Worm (Caenorhabditis elegans) whole organism, late embryonic: ENCODE results near the gene sdz-31.

Source experiments
- C38D4.7 ChIP-seq: fragments of 200-800 bp; sonication (Bioruptor generic); optimal IDR thresholded peaks from 2 replicates; lab custom pipeline; 2018; ENCODE audit warnings: mild to moderate bottlenecking, missing genetic modification characterization, moderate library complexity, missing compliant biosample characterization
- K02D7.2 ChIP-seq: sonication (generic microtip); optimal IDR thresholded peaks from 2 replicates; lab custom pipeline; 2017; ENCODE audit warnings: mild to moderate bottlenecking, missing genetic modification characterization, missing compliant biosample characterization
- K09A11.1 ChIP-seq: sonication (generic microtip); optimal IDR thresholded peaks from 2 replicates; lab custom pipeline; 2017; ENCODE audit warnings: antibody characterized with exemption, mild to moderate bottlenecking, missing genetic modification characterization, missing compliant biosample characterization; ENCODE audit not compliant: insufficient read depth
- Y22D7AL.16 ChIP-seq: sonication (generic microtip); optimal IDR thresholded peaks from 2 replicates; lab custom pipeline; 2016; ENCODE audit warnings: missing genetic modification characterization, missing compliant biosample characterization
- ama-1 ChIP-seq: fragments of 150-350 bp; optimal IDR thresholded peaks from 2 replicates; lab custom pipeline; 2014
- ceh-18 ChIP-seq: sonication (generic microtip); optimal IDR thresholded peaks from 2 replicates; lab custom pipeline; 2016; ENCODE audit warnings: missing genetic modification characterization, missing compliant biosample characterization
- ceh-2 ChIP-seq: sonication (generic microtip); optimal IDR thresholded peaks from 2 replicates; lab custom pipeline; 2016; ENCODE audit warnings: missing genotype, missing genetic modification characterization, missing compliant biosample characterization
- ceh-24 ChIP-seq: sonication (generic microtip); optimal IDR thresholded peaks from 2 replicates; lab custom pipeline; 2016; ENCODE audit warnings: mild to moderate bottlenecking, missing genetic modification characterization, missing compliant biosample characterization
- ceh-31 ChIP-seq: sonication (generic microtip); optimal IDR thresholded peaks from 2 replicates; lab custom pipeline; 2016; ENCODE audit warnings: missing genetic modification characterization, missing compliant biosample characterization
- ceh-34 ChIP-seq: sonication (generic microtip); optimal IDR thresholded peaks from 2 replicates; lab custom pipeline; 2016; ENCODE audit warnings: mild to moderate bottlenecking, missing genetic modification characterization, missing compliant biosample characterization
- ceh-48 ChIP-seq: sonication (generic microtip); optimal IDR thresholded peaks from 2 replicates; lab custom pipeline; 2016; ENCODE audit warnings: missing genetic modification characterization, inconsistent platforms, missing compliant biosample characterization
- ceh-6 ChIP-seq: fragments of 200-800 bp; sonication (Bioruptor generic); optimal IDR thresholded peaks from 2 replicates; lab custom pipeline; 2018; ENCODE audit warnings: mild to moderate bottlenecking, missing genetic modification characterization, missing compliant biosample characterization
- ceh-9 ChIP-seq: sonication (generic microtip); optimal IDR thresholded peaks from 2 replicates; lab custom pipeline; 2016; ENCODE audit warnings: mild to moderate bottlenecking, missing genetic modification characterization, inconsistent platforms, missing compliant biosample characterization
- che-1 ChIP-seq: sonication (generic microtip); optimal IDR thresholded peaks from 2 replicates; lab custom pipeline; 2016; ENCODE audit warnings: mild to moderate bottlenecking, missing genetic modification characterization, missing compliant biosample characterization
- elt-2 ChIP-seq: sonication (generic microtip); optimal IDR thresholded peaks from 2 replicates; lab custom pipeline; 2016; ENCODE audit warnings: missing genetic modification reagents, missing genetic modification characterization, missing compliant biosample characterization
- elt-4 ChIP-seq: sonication (generic microtip); optimal IDR thresholded peaks from 2 replicates; lab custom pipeline; 2016; ENCODE audit warnings: missing genetic modification characterization, missing compliant biosample characterization
- ets-4 ChIP-seq: sonication (generic microtip); optimal IDR thresholded peaks from 2 replicates; lab custom pipeline; 2016; ENCODE audit warnings: missing genetic modification characterization, missing compliant biosample characterization
- fax-1 ChIP-seq: sonication (generic microtip); optimal IDR thresholded peaks from 2 replicates; lab custom pipeline; 2016; ENCODE audit warnings: missing genotype, missing genetic modification characterization, missing compliant biosample characterization
- fkh-10 ChIP-seq: fragments of 150-350 bp; optimal IDR thresholded peaks from 2 replicates; lab custom pipeline; 2014; ENCODE audit warnings: missing biosample characterization, missing genetic modification reagents, missing genetic modification characterization
- fkh-6 ChIP-seq: sonication (generic microtip); optimal IDR thresholded peaks from 2 replicates; lab custom pipeline; 2016; ENCODE audit warnings: missing genetic modification characterization, missing compliant biosample characterization
- hlh-30 ChIP-seq: sonication (generic microtip); optimal IDR thresholded peaks from 2 replicates; lab custom pipeline; 2017; ENCODE audit warnings: antibody characterized with exemption, missing genetic modification characterization, missing compliant biosample characterization; ENCODE audit not compliant: insufficient read depth
- hlh-8 ChIP-seq: sonication (generic microtip); optimal IDR thresholded peaks from 2 replicates; lab custom pipeline; 2016; ENCODE audit warnings: missing genotype, missing genetic modification characterization, missing compliant biosample characterization
- lim-6 ChIP-seq: sonication (generic microtip); optimal IDR thresholded peaks from 2 replicates; lab custom pipeline; 2016; ENCODE audit warnings: missing genetic modification characterization, missing compliant biosample characterization
- lin-11 ChIP-seq: fragments of 200-800 bp; sonication (Bioruptor generic); optimal IDR thresholded peaks from 2 replicates; lab custom pipeline; 2018; ENCODE audit warnings: mild to moderate bottlenecking, missing genetic modification characterization, missing compliant biosample characterization
- madf-2 ChIP-seq: sonication (generic microtip); optimal IDR thresholded peaks from 2 replicates; lab custom pipeline; 2017; ENCODE audit warnings: missing genetic modification characterization, missing compliant biosample characterization
- nhr-11 ChIP-seq: fragments of 150-350 bp; optimal IDR thresholded peaks from 2 replicates; lab custom pipeline; 2014; ENCODE audit warnings: missing biosample characterization, missing genetic modification characterization
- nhr-232 ChIP-seq: sonication (generic microtip); optimal IDR thresholded peaks from 2 replicates; lab custom pipeline; 2016; ENCODE audit warnings: missing genetic modification characterization, missing compliant biosample characterization
- odd-2 ChIP-seq: sonication (generic microtip); optimal IDR thresholded peaks from 2 replicates; lab custom pipeline; 2017; ENCODE audit warnings: antibody characterized with exemption, mild to moderate bottlenecking, missing genetic modification characterization, missing compliant biosample characterization
- pag-3 ChIP-seq: sonication (generic microtip); optimal IDR thresholded peaks from 2 replicates; lab custom pipeline; 2016; ENCODE audit warnings: missing compliant biosample characterization, missing genetic modification characterization, borderline replicate concordance
- pax-1 ChIP-seq: fragments of 150-350 bp; optimal IDR thresholded peaks from 2 replicates; lab custom pipeline; 2014; ENCODE audit warnings: missing biosample characterization, missing genetic modification characterization
- pha-4 ChIP-seq: fragments of 150-350 bp; optimal IDR thresholded peaks from 2 replicates; lab custom pipeline; 2018; ENCODE audit warnings: missing biosample characterization, missing genetic modification reagents, missing genetic modification characterization
- pqm-1 ChIP-seq: sonication (generic microtip); optimal IDR thresholded peaks from 2 replicates; lab custom pipeline; 2016; ENCODE audit warnings: missing genetic modification characterization, missing compliant biosample characterization
- pros-1 ChIP-seq: fragments of 150-350 bp; optimal IDR thresholded peaks from 2 replicates; lab custom pipeline; 2014; ENCODE audit warnings: missing biosample characterization, missing genetic modification reagents, missing genetic modification characterization
- ref-2 ChIP-seq: sonication (generic microtip); optimal IDR thresholded peaks from 2 replicates; lab custom pipeline; 2016; ENCODE audit warnings: missing genetic modification characterization, missing compliant biosample characterization
- rnt-1 ChIP-seq: sonication (generic microtip); optimal IDR thresholded peaks from 2 replicates; lab custom pipeline; 2016; ENCODE audit warnings: missing genetic modification characterization, missing compliant biosample characterization
- sdc-2 ChIP-seq: sonication (generic microtip); optimal IDR thresholded peaks from 2 replicates; lab custom pipeline; 2016; ENCODE audit warnings: missing genotype, missing genetic modification characterization, missing compliant biosample characterization
- sox-2 ChIP-seq: fragments of 200-800 bp; sonication (Bioruptor generic); IDR thresholded peaks from 2 replicates; pipeline ENCODE4 v1.3.6; 2022; ENCODE audit warnings: missing genetic modification reagents, missing genetic modification characterization, missing compliant biosample characterization
- tbx-2 ChIP-seq: sonication (generic microtip); optimal IDR thresholded peaks from 2 replicates; lab custom pipeline; 2016; ENCODE audit warnings: missing genetic modification characterization, missing compliant biosample characterization
- unc-3 ChIP-seq, 2 experiments: fragments of 200-800 bp in 1 of 2; sonication (Bioruptor generic) in 1 of 2; sonication (generic microtip) in 1 of 2; conservative IDR thresholded peaks in 1 of 2; optimal IDR thresholded peaks in 1 of 2; 2 replicates each; pipeline versions ENCODE4 v1.3.6 to Lab custom; 2016 to 2022; ENCODE audit warnings: missing compliant biosample characterization in 2 of 2, missing genetic modification characterization in 2 of 2, missing genetic modification reagents in 1 of 2
- unc-42 ChIP-seq: sonication (generic microtip); optimal IDR thresholded peaks from 2 replicates; lab custom pipeline; 2016; ENCODE audit warnings: missing genotype, missing genetic modification characterization, missing compliant biosample characterization
- unc-55 ChIP-seq: sonication (generic microtip); optimal IDR thresholded peaks from 2 replicates; lab custom pipeline; 2017; ENCODE audit warnings: missing biosample characterization, missing genetic modification reagents, missing genetic modification characterization
- unc-86 ChIP-seq: sonication (generic microtip); optimal IDR thresholded peaks from 2 replicates; lab custom pipeline; 2016; ENCODE audit warnings: missing genetic modification characterization, missing compliant biosample characterization

Gene sdz-31

ce11 chrV:9913863-9914262 lies 33.9 kb downstream of the sdz-31 start, which contains the start of gene fipr-10:
fipr-10 (plus strand) TSS chrV:9914163.
- no peak for TF ChIP-seq ceh-2 (tag; lab: Kevin White, UChicago)
- TF ChIP-seq nhr-11 (tag; lab: Kevin White, UChicago), result no peak
- TF ChIP-seq hlh-8, result no peak
- no peak for TF ChIP-seq che-1 (tag; lab: Kevin White, UChicago)

ce11 chrV:9915021-9915420 lies 35.1 kb downstream of the sdz-31 start, which contains the start of gene mec-9:
mec-9 (minus strand) TSS chrV:9915121.
- no peak for TF ChIP-seq pag-3 (tag; lab: Kevin White, UChicago)
- no peak for TF ChIP-seq pha-4
- no peak for TF ChIP-seq tbx-2 (tag; lab: Kevin White, UChicago)
- TF ChIP-seq hlh-30 (tag; lab: Kevin White, UChicago), result no peak
- no peak for TF ChIP-seq ceh-6

- TF ChIP-seq lim-6 (tag; lab: Kevin White, UChicago) (no peak), rnt-1 (tag; lab: Kevin White, UChicago) (no peak), ceh-24 (tag; lab: Kevin White, UChicago) (no peak), ceh-9 (no peak), ceh-31 (tag; lab: Kevin White, UChicago) (no peak), ref-2 (no peak)
These were observed 36.7 kb downstream of the sdz-31 start, which contains the start of gene C50H2.4 for ce11 chrV:9916665-9917064. C50H2.4 (plus strand) TSS chrV:9916965.

ce11 chrV:9918410-9918809 lies 38.4 kb downstream of the sdz-31 start, which contains the start of gene C50H2.5:
C50H2.5 (plus strand) TSS chrV:9918710.
- TF ChIP-seq ceh-48 (tag; lab: Kevin White, UChicago), result no peak
- no peak for TF ChIP-seq Y22D7AL.16
- no peak for TF ChIP-seq ama-1 (lab: Kevin White, UChicago)
- TF ChIP-seq fkh-10 (GFP tag; lab: Kevin White, UChicago), result no peak
- TF ChIP-seq unc-86 (tag; lab: Kevin White, UChicago), result no peak
- TF ChIP-seq ceh-24 (tag; lab: Kevin White, UChicago), result no peak
- TF ChIP-seq tbx-2 (tag; lab: Kevin White, UChicago), result no peak
- no peak for TF ChIP-seq fkh-6
- no peak for TF ChIP-seq lin-11 (tag; lab: Kevin White, UChicago)
- TF ChIP-seq hlh-8, result no peak
- no peak for TF ChIP-seq unc-3 (GFP tag; conservative IDR thresholded peaks at IDR 0.05; lab: Robert Waterston, UW)
- TF ChIP-seq unc-3 (tag; optimal IDR thresholded peaks at IDR 0.05; lab: Kevin White, UChicago), result no peak
- TF ChIP-seq K09A11.1 (tag; lab: Kevin White, UChicago), result no peak
- TF ChIP-seq sox-2, result no peak
- TF ChIP-seq elt-2 (tag; lab: Kevin White, UChicago), result no peak

- TF ChIP-seq tbx-2 (tag; lab: Kevin White, UChicago) (no peak), C38D4.7 (GFP tag; lab: Kevin White, UChicago) (no peak), pha-4 (no peak), pros-1 (no peak), unc-42 (tag; lab: Kevin White, UChicago) (no peak), madf-2 (tag; lab: Kevin White, UChicago) (no peak), nhr-232 (no peak), elt-4 (tag; lab: Kevin White, UChicago) (no peak)
These were observed 41.3 kb downstream of the sdz-31 start, which contains the start of gene ceh-75 for ce11 chrV:9921288-9921687. ceh-75 (plus strand) TSS chrV:9921337.

- TF ChIP-seq unc-55 (GFP tag; lab: Kevin White, UChicago) (no peak), ceh-2 (tag; lab: Kevin White, UChicago) (no peak), unc-86 (tag; lab: Kevin White, UChicago) (no peak), ceh-34 (no peak), pax-1 (tag; lab: Kevin White, UChicago) (no peak), ceh-18 (tag; lab: Kevin White, UChicago) (no peak), pqm-1 (tag; lab: Kevin White, UChicago) (no peak), hlh-30 (tag; lab: Kevin White, UChicago) (no peak), K02D7.2 (tag; lab: Kevin White, UChicago) (no peak), ets-4 (tag; lab: Kevin White, UChicago) (no peak), odd-2 (tag; lab: Kevin White, UChicago) (no peak), nhr-232 (no peak), sdc-2 (tag; lab: Kevin White, UChicago) (no peak), ref-2 (no peak), elt-2 (tag; lab: Kevin White, UChicago) (no peak), lin-11 (tag; lab: Kevin White, UChicago) (no peak), hlh-8 (no peak), fax-1 (no peak)
- TF ChIP-seq, all 69 proteins: peak for 0
These were observed 42.5 kb downstream of the sdz-31 start, which contains the start of gene C50H2.7 for ce11 chrV:9922481-9922880. C50H2.7 (plus strand) TSS chrV:9922781.
